Worm (Caenorhabditis elegans) whole organism, L4 larva: ENCODE data around the gene F26F4.2.

Experiments used
- D1046.2 ChIP-seq: fragments of 200-800 bp; sonication (Bioruptor generic); IDR thresholded peaks from 2 replicates; pipeline ENCODE4 v1.3.6; 2022; ENCODE audit warnings: missing genetic modification characterization, missing compliant biosample characterization
- F10B5.3 ChIP-seq: sonication (generic microtip); optimal IDR thresholded peaks from 2 replicates; lab custom pipeline; 2016; ENCODE audit warnings: mild to moderate bottlenecking, missing genetic modification characterization, missing compliant biosample characterization
- F26F4.8 ChIP-seq: fragments of 200-800 bp; sonication (Bioruptor generic); conservative IDR thresholded peaks from 2 replicates; pipeline ENCODE4 v1.3.6; 2022; ENCODE audit warnings: missing genetic modification characterization, missing compliant biosample characterization
- F37D6.2 ChIP-seq: sonication (generic microtip); optimal IDR thresholded peaks from 2 replicates; lab custom pipeline; 2016; ENCODE audit warnings: mild to moderate bottlenecking, missing genetic modification characterization, missing compliant biosample characterization
- F44E2.7 ChIP-seq: fragments of 200-800 bp; sonication (Bioruptor generic); IDR thresholded peaks from 2 replicates; pipeline ENCODE4 v2.1.2; 2022; ENCODE audit warnings: missing genetic modification characterization, missing compliant biosample characterization
- Y105C5A.15 ChIP-seq: fragments of 200-800 bp; sonication (Bioruptor generic); IDR thresholded peaks from 2 replicates; pipeline ENCODE4 v1.3.6; 2022; ENCODE audit warnings: missing genetic modification characterization, missing compliant biosample characterization
- Y5F2A.4 ChIP-seq: fragments of 200-800 bp; sonication (Bioruptor generic); optimal IDR thresholded peaks from 2 replicates; lab custom pipeline; 2018; ENCODE audit warnings: mild to moderate bottlenecking, missing genetic modification characterization, missing compliant biosample characterization
- ZK337.2 ChIP-seq: fragments of 200-800 bp; sonication (Bioruptor generic); IDR thresholded peaks from 2 replicates; pipeline ENCODE4 v1.3.6; 2022; ENCODE audit warnings: missing genetic modification reagents, missing genetic modification characterization, missing compliant biosample characterization
- ZK546.5 ChIP-seq, 2 experiments: sonication (generic microtip); optimal IDR thresholded peaks; 2 replicates each; lab custom pipeline; 2017; ENCODE audit warnings: missing biosample characterization in 2 of 2, missing genetic modification characterization in 2 of 2
- ama-1 ChIP-seq: fragments of 150-350 bp; optimal IDR thresholded peaks from 2 replicates; lab custom pipeline; 2014; ENCODE audit warnings: inconsistent platforms, mixed read lengths
- ceh-20 ChIP-seq: fragments of 200-800 bp; sonication (Bioruptor generic); IDR thresholded peaks from 2 replicates; pipeline ENCODE4 v1.3.6; 2022; ENCODE audit warnings: missing genetic modification reagents, missing genetic modification characterization, missing compliant biosample characterization
- ceh-32 ChIP-seq: sonication (generic microtip); optimal IDR thresholded peaks from 2 replicates; lab custom pipeline; 2016; ENCODE audit warnings: mild to moderate bottlenecking, missing genetic modification characterization, missing compliant biosample characterization; ENCODE audit not compliant: poor library complexity
- ceh-44 ChIP-seq: fragments of 200-800 bp; sonication (Bioruptor generic); IDR thresholded peaks from 2 replicates; pipeline ENCODE4 v1.3.6; 2022; ENCODE audit warnings: missing genetic modification reagents, missing genetic modification characterization, missing compliant biosample characterization
- ceh-82 ChIP-seq: sonication (generic microtip); optimal IDR thresholded peaks from 2 replicates; lab custom pipeline; 2017; ENCODE audit warnings: missing biosample characterization, missing genetic modification characterization
- ces-1 ChIP-seq: fragments of 150-350 bp; sonication (generic microtip); optimal IDR thresholded peaks from 4 replicates; lab custom pipeline; 2014; ENCODE audit warnings: missing biosample characterization, missing genetic modification reagents, missing genetic modification characterization
- ctbp-1 ChIP-seq: fragments of 200-800 bp; sonication (Bioruptor generic); IDR thresholded peaks from 2 replicates; pipeline ENCODE4 v1.3.6; 2022; ENCODE audit warnings: missing genetic modification reagents, missing genetic modification characterization, missing compliant biosample characterization
- daf-12 ChIP-seq: fragments of 150-350 bp; optimal IDR thresholded peaks from 2 replicates; lab custom pipeline; 2014; ENCODE audit warnings: missing biosample characterization, missing genetic modification reagents, missing genetic modification characterization
- dmd-6 ChIP-seq: fragments of 200-800 bp; sonication (Bioruptor generic); IDR thresholded peaks from 2 replicates; pipeline ENCODE4 v1.3.6; 2022; ENCODE audit warnings: missing genetic modification reagents, missing genetic modification characterization, missing compliant biosample characterization
- dmd-8 ChIP-seq: fragments of 200-800 bp; sonication (Bioruptor generic); IDR thresholded peaks from 2 replicates; pipeline ENCODE4 v1.3.6; 2022; ENCODE audit warnings: missing genetic modification characterization, missing compliant biosample characterization
- dpl-1 ChIP-seq: fragments of 150-350 bp; optimal IDR thresholded peaks from 2 replicates; lab custom pipeline; 2014; ENCODE audit warnings: missing biosample characterization, missing genetic modification reagents, missing genetic modification characterization
- dve-1 ChIP-seq: sonication (generic microtip); optimal IDR thresholded peaks from 2 replicates; lab custom pipeline; 2017; ENCODE audit warnings: antibody characterized with exemption, mild to moderate bottlenecking, missing genetic modification characterization, missing compliant biosample characterization; ENCODE audit not compliant: insufficient read depth
- hif-1 ChIP-seq, 2 experiments: sonication (generic microtip); optimal IDR thresholded peaks; 2 replicates each; lab custom pipeline; 2016 to 2017; ENCODE audit warnings: missing compliant biosample characterization in 2 of 2, missing genetic modification characterization in 2 of 2, missing genetic modification reagents in 2 of 2, missing genotype in 2 of 2, mild to moderate bottlenecking in 1 of 2
- hlh-11 ChIP-seq: fragments of 200-800 bp; sonication (Bioruptor generic); optimal IDR thresholded peaks from 2 replicates; lab custom pipeline; 2018; ENCODE audit warnings: mild to moderate bottlenecking, missing genetic modification characterization, missing compliant biosample characterization
- hlh-30 ChIP-seq: sonication (generic microtip); optimal IDR thresholded peaks from 2 replicates; lab custom pipeline; 2017; ENCODE audit warnings: antibody characterized with exemption, mild to moderate bottlenecking, missing genetic modification characterization, missing compliant biosample characterization; ENCODE audit not compliant: insufficient read depth
- lim-7 ChIP-seq: fragments of 200-800 bp; sonication (Bioruptor generic); IDR thresholded peaks from 2 replicates; pipeline ENCODE4 v1.3.6; 2022; ENCODE audit warnings: missing genetic modification characterization, missing compliant biosample characterization
- lin-1 ChIP-seq: fragments of 200-800 bp; sonication (Bioruptor generic); IDR thresholded peaks from 2 replicates; pipeline ENCODE4 v1.3.6; 2022; ENCODE audit warnings: missing genetic modification reagents, missing genetic modification characterization, missing compliant biosample characterization
- lin-29 ChIP-seq: fragments of 200-800 bp; sonication (Bioruptor generic); IDR thresholded peaks from 2 replicates; pipeline ENCODE4 v1.3.6; 2022; ENCODE audit warnings: missing genetic modification reagents, missing genetic modification characterization, missing compliant biosample characterization
- lin-38 ChIP-seq: fragments of 200-800 bp; sonication (Bioruptor generic); IDR thresholded peaks from 2 replicates; pipeline ENCODE4 v1.3.6; 2022; ENCODE audit warnings: missing genetic modification reagents, missing genetic modification characterization, missing compliant biosample characterization
- lin-39 ChIP-seq: fragments of 150-350 bp; optimal IDR thresholded peaks from 2 replicates; lab custom pipeline; 2014; ENCODE audit warnings: missing biosample characterization, missing genetic modification reagents, missing genetic modification characterization
- lir-3 ChIP-seq: sonication (generic microtip); optimal IDR thresholded peaks from 2 replicates; lab custom pipeline; 2016; ENCODE audit warnings: mild to moderate bottlenecking, missing genetic modification characterization, missing compliant biosample characterization
- lsy-2 ChIP-seq, 2 experiments: fragments of 150-350 bp in 1 of 2; sonication (generic microtip) in 1 of 2; optimal IDR thresholded peaks; 2 replicates each; lab custom pipeline; 2014 to 2017; ENCODE audit warnings: missing biosample characterization in 2 of 2, missing genetic modification characterization in 2 of 2
- mdt-29 ChIP-seq: fragments of 200-800 bp; sonication (Bioruptor generic); IDR thresholded peaks from 2 replicates; pipeline ENCODE4 v1.3.6; 2022; ENCODE audit warnings: missing genetic modification reagents, missing genetic modification characterization, missing compliant biosample characterization
- mep-1 ChIP-seq: fragments of 150-350 bp; sonication (generic microtip); optimal IDR thresholded peaks from 3 replicates; lab custom pipeline; 2014; ENCODE audit warnings: missing biosample characterization, missing genetic modification characterization
- mes-2 ChIP-seq: sonication (generic microtip); optimal IDR thresholded peaks from 2 replicates; lab custom pipeline; 2016; ENCODE audit warnings: missing genotype, mild to moderate bottlenecking, missing genetic modification characterization, missing compliant biosample characterization; ENCODE audit not compliant: poor library complexity, severe bottlenecking
- nhr-10 ChIP-seq: fragments of 150-350 bp; optimal IDR thresholded peaks from 2 replicates; lab custom pipeline; 2014; ENCODE audit warnings: missing biosample characterization, missing genetic modification characterization
- nhr-102 ChIP-seq: sonication (generic microtip); optimal IDR thresholded peaks from 2 replicates; lab custom pipeline; 2016; ENCODE audit warnings: mild to moderate bottlenecking, missing genetic modification characterization, moderate library complexity, missing compliant biosample characterization
- nhr-111 ChIP-seq: fragments of 200-800 bp; sonication (Bioruptor generic); optimal IDR thresholded peaks from 2 replicates; lab custom pipeline; 2018; ENCODE audit warnings: mild to moderate bottlenecking, missing genetic modification characterization, missing compliant biosample characterization
- nhr-237 ChIP-seq: sonication (generic microtip); optimal IDR thresholded peaks from 2 replicates; lab custom pipeline; 2017; ENCODE audit warnings: missing biosample characterization, missing genetic modification characterization
- nhr-28 ChIP-seq: fragments of 150-350 bp; optimal IDR thresholded peaks from 2 replicates; lab custom pipeline; 2014; ENCODE audit warnings: missing biosample characterization, missing genetic modification characterization
- nhr-76 ChIP-seq: fragments of 150-350 bp; optimal IDR thresholded peaks from 2 replicates; lab custom pipeline; 2014; ENCODE audit warnings: missing biosample characterization, missing genetic modification characterization
- pqm-1 ChIP-seq: sonication (generic microtip); optimal IDR thresholded peaks from 2 replicates; lab custom pipeline; 2017; ENCODE audit warnings: missing biosample characterization, missing genetic modification characterization
- rbr-2 ChIP-seq: sonication (generic microtip); optimal IDR thresholded peaks from 2 replicates; lab custom pipeline; 2016; ENCODE audit warnings: missing genotype, missing genetic modification characterization, missing compliant biosample characterization
- skn-1 ChIP-seq: fragments of 150-350 bp; optimal IDR thresholded peaks from 2 replicates; lab custom pipeline; 2014; ENCODE audit warnings: missing biosample characterization, missing genetic modification characterization
- snpc-4 ChIP-seq: fragments of 150-350 bp; optimal IDR thresholded peaks from 2 replicates; lab custom pipeline; 2014; ENCODE audit warnings: missing biosample characterization, missing genetic modification characterization
- spr-1 ChIP-seq: sonication (generic microtip); optimal IDR thresholded peaks from 2 replicates; lab custom pipeline; 2016; ENCODE audit warnings: mild to moderate bottlenecking, missing genetic modification characterization, missing compliant biosample characterization
- tra-1 ChIP-seq: fragments of 200-800 bp; sonication (Bioruptor generic); IDR thresholded peaks from 2 replicates; pipeline ENCODE4 v1.3.6; 2022; ENCODE audit warnings: missing genetic modification reagents, missing genetic modification characterization, missing compliant biosample characterization
- unc-130 ChIP-seq: sonication (generic microtip); optimal IDR thresholded peaks from 2 replicates; lab custom pipeline; 2016; ENCODE audit warnings: missing genetic modification reagents, missing genetic modification characterization, missing compliant biosample characterization
- unc-39 ChIP-seq: sonication (generic microtip); optimal IDR thresholded peaks from 2 replicates; lab custom pipeline; 2017; ENCODE audit warnings: missing biosample characterization, missing genetic modification characterization
- unc-62 ChIP-seq, 3 experiments: fragments of 150-350 bp in 1 of 3; sonication (generic microtip); optimal IDR thresholded peaks in 2 of 3; peaks in 1 of 3; 1 replicate in 1 of 3; 2 replicates in 2 of 3; lab custom pipeline; 2014 to 2017; ENCODE audit warnings: missing biosample characterization in 3 of 3, missing genetic modification characterization in 3 of 3, missing genetic modification reagents in 3 of 3, missing genotype in 1 of 3
- vab-7 ChIP-seq: fragments of 200-800 bp; sonication (Bioruptor generic); IDR thresholded peaks from 2 replicates; pipeline ENCODE4 v1.3.6; 2022; ENCODE audit warnings: missing genetic modification reagents, missing genetic modification characterization, missing compliant biosample characterization

The F26F4.2 gene

DNA sequence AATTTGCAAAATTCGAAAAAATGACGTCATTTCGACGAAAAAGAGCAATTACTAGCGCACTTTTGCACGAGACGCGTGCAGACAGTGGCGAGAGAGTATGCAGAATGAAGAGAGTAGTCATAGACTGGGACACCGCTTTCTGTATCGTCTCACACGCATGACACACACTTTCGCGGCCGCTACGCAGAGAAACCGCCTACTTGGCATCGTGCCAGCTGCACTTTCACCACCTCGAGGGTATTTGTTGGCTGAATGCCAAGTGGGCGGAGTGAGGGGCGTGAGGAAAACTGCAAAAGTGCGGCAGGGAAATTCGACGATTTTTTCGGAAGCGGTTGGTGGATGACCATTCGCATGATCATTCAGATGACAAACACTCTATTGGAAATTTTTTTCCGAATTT is 11.3 kb upstream of the F26F4.2 start (continued):
- TF ChIP-seq ctbp-1 (GFP tag; lab: Robert Waterston, UW): peak; percentile 99
- peak; percentile 100 for TF ChIP-seq dmd-6 (GFP tag; lab: Robert Waterston, UW)
- TF ChIP-seq hif-1 (tag; optimal IDR thresholded peaks at IDR 0.05; lab: Kevin White, UChicago): peak; percentile 94 to 97
- peak; percentile 84; the same call in 1 of the 2 replicates for TF ChIP-seq F44E2.7
- peak; percentile 10 for TF ChIP-seq ceh-82
- TF ChIP-seq ceh-44 (GFP tag; lab: Robert Waterston, UW): peak; percentile 58; the same call in 1 of the 2 replicates
- TF ChIP-seq unc-39 (tag; lab: Kevin White, UChicago): peak; percentile 90
- peak; percentile 85 for TF ChIP-seq Y5F2A.4 (GFP tag; lab: Kevin White, UChicago)
- peak; percentile 94 for TF ChIP-seq mes-2
- peak in 1 of 2 experiments; percentile 59 for TF ChIP-seq ZK546.5 (tag; optimal IDR thresholded peaks at IDR 0.05; lab: Kevin White, UChicago)
- peak; percentile 93 for TF ChIP-seq D1046.2 (GFP tag; lab: Robert Waterston, UW)
- TF ChIP-seq lin-1 (GFP tag; lab: Robert Waterston, UW): peak; percentile 99
- peak; percentile 96 for TF ChIP-seq spr-1 (tag; lab: Kevin White, UChicago)
- peak; percentile 98 for TF ChIP-seq nhr-28
- TF ChIP-seq ces-1 (GFP tag; lab: Kevin White, UChicago): peak; percentile 70
- TF ChIP-seq F26F4.8 (GFP tag; lab: Robert Waterston, UW): peak; percentile 75
- peak; percentile 100 for TF ChIP-seq dve-1 (tag; lab: Kevin White, UChicago)
- TF ChIP-seq lin-29: peak; percentile 94
- TF ChIP-seq lsy-2 (tag; optimal IDR thresholded peaks at IDR 0.05; lab: Kevin White, UChicago): peak; percentile 93 to 97
- peak; percentile 79 for TF ChIP-seq unc-130 (GFP tag; lab: Kevin White, UChicago)
- TF ChIP-seq dmd-8: peak; percentile 58; the same call in 1 of the 2 replicates
- peak; percentile 81; the same call in 1 of the 2 replicates for TF ChIP-seq ZK337.2 (GFP tag; lab: Robert Waterston, UW)
- peak; percentile 88 for TF ChIP-seq ceh-32 (tag; lab: Kevin White, UChicago)
- TF ChIP-seq nhr-102 (tag; lab: Kevin White, UChicago): peak; percentile 98
- TF ChIP-seq lin-39 (tag; lab: Kevin White, UChicago): no peak
- peak; percentile 99 for TF ChIP-seq mep-1 (tag; lab: Kevin White, UChicago)
- TF ChIP-seq daf-12: no peak
- TF ChIP-seq vab-7: peak; percentile 97
- peak; percentile 99 for TF ChIP-seq tra-1
- TF ChIP-seq mdt-29: peak; percentile 98
- TF ChIP-seq lim-7: peak; percentile 73
- TF ChIP-seq rbr-2: peak; percentile 99
- peak; percentile 28 to 100 for TF ChIP-seq unc-62 (GFP tag; optimal IDR thresholded peaks at IDR 0.05 in 1 of 2; lab: Kevin White, UChicago)
- TF ChIP-seq unc-62 (tag; optimal IDR thresholded peaks at IDR 0.05; lab: Kevin White, UChicago): no peak
- TF ChIP-seq hlh-11 (tag; lab: Kevin White, UChicago): peak; percentile 100
- TF ChIP-seq F10B5.3 (tag; lab: Kevin White, UChicago): peak; percentile 88
- peak; percentile 100 for TF ChIP-seq hlh-30 (tag; lab: Kevin White, UChicago)
- peak; percentile 12 for TF ChIP-seq snpc-4 (tag; lab: Kevin White, UChicago)
- TF ChIP-seq nhr-10: peak; percentile 96
- peak; percentile 86 for TF ChIP-seq lir-3 (tag; lab: Kevin White, UChicago)
- peak; percentile 99 for TF ChIP-seq ceh-20 (GFP tag; lab: Robert Waterston, UW)
- peak; percentile 97 for TF ChIP-seq F37D6.2
- TF ChIP-seq pqm-1 (tag; lab: Kevin White, UChicago): peak; percentile 31
- TF ChIP-seq skn-1 (tag; lab: Kevin White, UChicago): peak; percentile 64
- peak; percentile 83 for TF ChIP-seq nhr-76 (tag; lab: Kevin White, UChicago)
- peak; percentile 57 for TF ChIP-seq nhr-111 (GFP tag; lab: Kevin White, UChicago)
- TF ChIP-seq lin-38 (GFP tag; lab: Robert Waterston, UW): peak; percentile 94
- TF ChIP-seq Y105C5A.15 (GFP tag; lab: Robert Waterston, UW): no peak
- TF ChIP-seq dpl-1 (GFP tag; lab: Kevin White, UChicago): peak; percentile 93
- TF ChIP-seq ama-1 (lab: Kevin White, UChicago): peak; percentile 68
- TF ChIP-seq nhr-237 (tag; lab: Kevin White, UChicago): peak; percentile 77
